Fruit fly (Drosophila melanogaster) whole organism, embryonic: ENCODE results near the gene Sidpn.

Source experiments
- Ada2b ChIP-seq: fragments of 200-800 bp; sonication (Bioruptor generic); IDR thresholded peaks from 2 replicates; pipeline ENCODE4 v1.3.6; 2022; ENCODE audit warnings: missing biosample characterization, missing genetic modification characterization
- B-H1 ChIP-seq: fragments of 200-800 bp; sonication (Bioruptor generic); IDR thresholded peaks from 3 replicates; pipeline ENCODE4 v1.3.6; 2022; ENCODE audit warnings: missing biosample characterization, missing genetic modification characterization
- BEAF-32 ChIP-seq: fragments of 200-800 bp; sonication (Bioruptor generic); optimal IDR thresholded peaks from 3 replicates; lab custom pipeline; 2017; ENCODE audit warnings: missing biosample characterization, missing genetic modification characterization, mild to moderate bottlenecking, moderate library complexity, missing genetic modification reagents
- Blimp-1 ChIP-seq: fragments of 200-800 bp; sonication (Bioruptor generic); optimal IDR thresholded peaks from 3 replicates; lab custom pipeline; 2018; ENCODE audit warnings: missing biosample characterization, missing genetic modification characterization, mild to moderate bottlenecking, moderate library complexity, missing genetic modification reagents
- CG10147 ChIP-seq: fragments of 200-800 bp; sonication (Bioruptor generic); optimal IDR thresholded peaks from 2 replicates; lab custom pipeline; 2019; ENCODE audit warnings: missing biosample characterization, mild to moderate bottlenecking, missing genetic modification characterization, moderate library complexity
- CG10565 ChIP-seq: fragments of 200-800 bp; sonication (Bioruptor generic); optimal IDR thresholded peaks from 3 replicates; lab custom pipeline; 2016; ENCODE audit warnings: missing biosample characterization, mild to moderate bottlenecking, missing genetic modification characterization
- CG11398 ChIP-seq: fragments of 200-800 bp; sonication (Bioruptor generic); optimal IDR thresholded peaks from 2 replicates; lab custom pipeline; 2016; ENCODE audit warnings: missing biosample characterization, missing genetic modification characterization
- CG1233 ChIP-seq: fragments of 200-800 bp; sonication (Bioruptor generic); optimal IDR thresholded peaks from 4 replicates; lab custom pipeline; 2018; ENCODE audit warnings: missing biosample characterization, mild to moderate bottlenecking, missing genetic modification characterization
- CG12744 ChIP-seq: fragments of 200-800 bp; sonication (Bioruptor generic); optimal IDR thresholded peaks from 2 replicates; lab custom pipeline; 2016; ENCODE audit warnings: missing biosample characterization, missing genetic modification characterization
- CG13296 ChIP-seq: fragments of 200-800 bp; sonication (Bioruptor generic); optimal IDR thresholded peaks from 3 replicates; lab custom pipeline; 2018; ENCODE audit warnings: missing biosample characterization, mild to moderate bottlenecking, missing genetic modification characterization
- CG13894 ChIP-seq: fragments of 200-800 bp; sonication (Bioruptor generic); optimal IDR thresholded peaks from 3 replicates; lab custom pipeline; 2018; ENCODE audit warnings: missing biosample characterization, mild to moderate bottlenecking, missing genetic modification characterization, moderate library complexity
- CG14441 ChIP-seq: fragments of 200-800 bp; sonication (Bioruptor generic); IDR thresholded peaks from 2 replicates; pipeline ENCODE4 v1.3.6; 2022; ENCODE audit warnings: missing biosample characterization, missing genetic modification characterization
- CG14710 ChIP-seq: fragments of 200-800 bp; sonication (Bioruptor generic); optimal IDR thresholded peaks from 3 replicates; lab custom pipeline; 2019; ENCODE audit warnings: missing biosample characterization, mild to moderate bottlenecking, missing genetic modification characterization, moderate library complexity
- CG15601 ChIP-seq: fragments of 200-800 bp; sonication (Bioruptor generic); optimal IDR thresholded peaks from 3 replicates; lab custom pipeline; 2019; ENCODE audit warnings: missing biosample characterization, mild to moderate bottlenecking, missing genetic modification characterization, moderate library complexity
- CG1647 ChIP-seq: fragments of 200-800 bp; sonication (Bioruptor generic); optimal IDR thresholded peaks from 3 replicates; lab custom pipeline; 2016; ENCODE audit warnings: missing biosample characterization, missing genetic modification characterization
- CG17361 ChIP-seq: fragments of 200-800 bp; sonication (Bioruptor generic); IDR thresholded peaks from 3 replicates; pipeline ENCODE4 v1.3.6; 2022; ENCODE audit warnings: missing biosample characterization, missing genetic modification characterization
- CG2678 ChIP-seq: fragments of 200-800 bp; sonication (Bioruptor generic); optimal IDR thresholded peaks from 3 replicates; lab custom pipeline; 2019; ENCODE audit warnings: missing biosample characterization, mild to moderate bottlenecking, missing genetic modification characterization, moderate library complexity
- CG30431 ChIP-seq: fragments of 200-800 bp; sonication (Bioruptor generic); optimal IDR thresholded peaks from 2 replicates; lab custom pipeline; 2017; ENCODE audit warnings: missing biosample characterization, missing genetic modification characterization
- CG31224 ChIP-seq: fragments of 200-800 bp; sonication (Bioruptor generic); IDR thresholded peaks from 2 replicates; pipeline ENCODE4 v1.3.6; 2022; ENCODE audit warnings: missing biosample characterization, missing genetic modification characterization
- CG31365 ChIP-seq: fragments of 200-800 bp; sonication (Bioruptor generic); optimal IDR thresholded peaks from 2 replicates; lab custom pipeline; 2018; ENCODE audit warnings: missing biosample characterization, mild to moderate bottlenecking, missing genetic modification characterization
- CG32767 ChIP-seq: fragments of 200-800 bp; sonication (Bioruptor generic); IDR thresholded peaks from 2 replicates; pipeline ENCODE4 v1.3.6; 2022; ENCODE audit warnings: missing biosample characterization, missing genetic modification characterization
- CG4282 ChIP-seq: fragments of 200-800 bp; sonication (Bioruptor generic); optimal IDR thresholded peaks from 2 replicates; lab custom pipeline; 2016; ENCODE audit warnings: missing biosample characterization, missing genetic modification characterization
- CG4360 ChIP-seq: fragments of 200-800 bp; sonication (Bioruptor generic); IDR thresholded peaks from 2 replicates; pipeline ENCODE4 v1.3.6; 2022; ENCODE audit warnings: missing biosample characterization, missing genetic modification characterization
- CG7372 ChIP-seq: fragments of 200-800 bp; sonication (Bioruptor generic); IDR thresholded peaks from 2 replicates; pipeline ENCODE4 v1.3.6; 2022; ENCODE audit warnings: missing biosample characterization, missing genetic modification characterization
- CHES-1-like ChIP-seq: fragments of 200-800 bp; sonication (Bioruptor generic); optimal IDR thresholded peaks from 2 replicates; lab custom pipeline; 2016; ENCODE audit warnings: missing biosample characterization, missing genetic modification characterization
- CrebB ChIP-seq: fragments of 200-800 bp; sonication (Bioruptor generic); optimal IDR thresholded peaks from 3 replicates; lab custom pipeline; 2018; ENCODE audit warnings: missing biosample characterization, mild to moderate bottlenecking, missing genetic modification characterization
- Dad ChIP-seq: fragments of 200-800 bp; sonication (Bioruptor generic); optimal IDR thresholded peaks from 3 replicates; lab custom pipeline; 2016; ENCODE audit warnings: missing biosample characterization, missing genetic modification characterization
- Doc3 ChIP-seq: fragments of 200-800 bp; sonication (Bioruptor generic); IDR thresholded peaks from 3 replicates; pipeline ENCODE4 v1.3.6; 2022; ENCODE audit warnings: missing biosample characterization, missing genetic modification characterization; ENCODE audit not compliant: partially characterized antibody
- HLH3B ChIP-seq: fragments of 200-800 bp; sonication (Bioruptor generic); IDR thresholded peaks from 2 replicates; pipeline ENCODE4 v1.3.6; 2022; ENCODE audit warnings: missing biosample characterization, missing genetic modification characterization
- HLH54F ChIP-seq: fragments of 200-800 bp; sonication (Bioruptor generic); optimal IDR thresholded peaks from 3 replicates; lab custom pipeline; 2016; ENCODE audit warnings: missing biosample characterization, missing genetic modification characterization
- HLHmδ ChIP-seq: fragments of 200-800 bp; sonication (Bioruptor generic); optimal IDR thresholded peaks from 2 replicates; lab custom pipeline; 2018; ENCODE audit warnings: missing biosample characterization, mild to moderate bottlenecking, missing genetic modification characterization, moderate library complexity
- Hey ChIP-seq: fragments of 200-800 bp; sonication (Bioruptor generic); optimal IDR thresholded peaks from 3 replicates; lab custom pipeline; 2018; ENCODE audit warnings: missing biosample characterization, mild to moderate bottlenecking, missing genetic modification characterization
- HmgZ ChIP-seq: fragments of 200-800 bp; sonication (Bioruptor generic); optimal IDR thresholded peaks from 2 replicates; lab custom pipeline; 2018; ENCODE audit warnings: missing biosample characterization, mild to moderate bottlenecking, missing genetic modification characterization
- Hr3 ChIP-seq: fragments of 200-800 bp; sonication (Bioruptor generic); optimal IDR thresholded peaks from 3 replicates; lab custom pipeline; 2016; ENCODE audit warnings: missing biosample characterization, missing genetic modification characterization
- Hr39 ChIP-seq: fragments of >200 bp; optimal IDR thresholded peaks from 2 replicates; lab custom pipeline; 2017
- Hsf ChIP-seq: fragments of 200-800 bp; sonication (Bioruptor generic); optimal IDR thresholded peaks from 3 replicates; lab custom pipeline; 2016; ENCODE audit warnings: missing biosample characterization, missing genetic modification characterization
- Kr ChIP-seq: fragments of 200-800 bp; sonication (Bioruptor generic); optimal IDR thresholded peaks from 2 replicates; lab custom pipeline; 2017; ENCODE audit warnings: missing biosample characterization, mild to moderate bottlenecking, missing genetic modification characterization
- MBD-R2 ChIP-seq: fragments of 200-800 bp; sonication (Bioruptor generic); IDR thresholded peaks from 2 replicates; pipeline ENCODE4 v1.3.6; 2022; ENCODE audit warnings: missing biosample characterization, missing genetic modification characterization
- Mrtf ChIP-seq: fragments of 200-800 bp; sonication (Bioruptor generic); IDR thresholded peaks from 3 replicates; pipeline ENCODE4 v1.3.6; 2022; ENCODE audit warnings: missing biosample characterization, missing genetic modification characterization
- Myb ChIP-seq: fragments of 200-800 bp; sonication (Bioruptor generic); optimal IDR thresholded peaks from 2 replicates; lab custom pipeline; 2016; ENCODE audit warnings: missing biosample characterization, missing genetic modification characterization
- Nf-YA ChIP-seq: fragments of 200-800 bp; sonication (Bioruptor generic); IDR thresholded peaks from 2 replicates; pipeline ENCODE4 v1.3.6; 2022; ENCODE audit warnings: missing biosample characterization, missing genetic modification characterization
- Poxn ChIP-seq: fragments of 200-800 bp; sonication (Bioruptor generic); IDR thresholded peaks from 2 replicates; pipeline ENCODE4 v1.3.6; 2022; ENCODE audit warnings: missing biosample characterization, missing genetic modification characterization
- Usf ChIP-seq: fragments of 200-800 bp; sonication (Bioruptor generic); optimal IDR thresholded peaks from 2 replicates; lab custom pipeline; 2017; ENCODE audit warnings: missing genotype, missing biosample characterization, missing genetic modification characterization
- gcm2 ChIP-seq: fragments of 200-800 bp; sonication (Bioruptor generic); optimal IDR thresholded peaks from 2 replicates; lab custom pipeline; 2016; ENCODE audit warnings: missing biosample characterization, missing genetic modification characterization
- grn ChIP-seq: fragments of 200-800 bp; sonication (Bioruptor generic); optimal IDR thresholded peaks from 3 replicates; lab custom pipeline; 2017; ENCODE audit warnings: missing biosample characterization, missing genetic modification characterization
- ham ChIP-seq: fragments of 200-800 bp; sonication (Bioruptor generic); IDR thresholded peaks from 2 replicates; pipeline ENCODE4 v1.3.6; 2022; ENCODE audit warnings: missing biosample characterization, missing genetic modification characterization
- hb ChIP-seq: fragments of 200-800 bp; sonication (Bioruptor generic); IDR thresholded peaks from 3 replicates; pipeline ENCODE4 v1.3.6; 2022; ENCODE audit warnings: missing biosample characterization, missing genetic modification characterization; ENCODE audit not compliant: partially characterized antibody
- nerfin-2 ChIP-seq: fragments of 200-800 bp; sonication (Bioruptor generic); IDR thresholded peaks from 2 replicates; pipeline ENCODE4 v1.3.6; 2022; ENCODE audit warnings: missing biosample characterization, missing genetic modification characterization; ENCODE audit not compliant: partially characterized antibody
- pum ChIP-seq: fragments of 200-800 bp; sonication (Bioruptor generic); optimal IDR thresholded peaks from 2 replicates; lab custom pipeline; 2016; ENCODE audit warnings: missing biosample characterization, missing genetic modification characterization
- tin ChIP-seq: fragments of 200-800 bp; sonication (Bioruptor generic); optimal IDR thresholded peaks from 3 replicates; lab custom pipeline; 2016; ENCODE audit warnings: missing biosample characterization, missing genetic modification characterization
- tio ChIP-seq: fragments of 200-800 bp; sonication (Bioruptor generic); optimal IDR thresholded peaks from 2 replicates; lab custom pipeline; 2017; ENCODE audit warnings: missing biosample characterization, missing genetic modification characterization, inconsistent platforms
- vfl ChIP-seq: fragments of 200-800 bp; sonication (Bioruptor generic); optimal IDR thresholded peaks from 2 replicates; lab custom pipeline; 2016; ENCODE audit warnings: missing biosample characterization, missing genetic modification characterization
- vvl ChIP-seq: fragments of 200-800 bp; sonication (Bioruptor generic); IDR thresholded peaks from 2 replicates; pipeline ENCODE4 v1.3.6; 2022; ENCODE audit warnings: missing biosample characterization, missing genetic modification characterization

Sidpn gene

dm6 chr2L:19058916-19059315 is 31.4 kb downstream of the Sidpn start, which contains the start of gene Phlpp (continued):
- TF ChIP-seq CG1233 (GFP tag; lab: Kevin White, UChicago), result peak; percentile 31
- TF ChIP-seq HmgZ (tag; lab: Kevin White, UChicago), result no peak
- peak; percentile 49 for TF ChIP-seq CG7372 (GFP tag; lab: Robert Waterston, UW)
- TF ChIP-seq CG2678 (tag; lab: Kevin White, UChicago), result no peak
- no peak for TF ChIP-seq CG12744 (GFP tag; lab: Kevin White, UChicago)
- TF ChIP-seq Hey (tag; lab: Kevin White, UChicago), result no peak
- TF ChIP-seq Kr (GFP tag; lab: Kevin White, UChicago), result no peak
- TF ChIP-seq CG31224, result no peak
- no peak for TF ChIP-seq CG10565 (GFP tag; lab: Kevin White, UChicago)
- peak; percentile 76; the same call in 1 of the 2 replicates for TF ChIP-seq vvl (GFP tag; lab: Robert Waterston, UW)
- no peak for TF ChIP-seq Dad (GFP tag; lab: Kevin White, UChicago)
- no peak; the same call in 1 of the 2 replicates for TF ChIP-seq MBD-R2 (GFP tag; lab: Robert Waterston, UW)
- TF ChIP-seq Poxn (GFP tag; lab: Robert Waterston, UW), result no peak
- TF ChIP-seq pum (GFP tag; lab: Kevin White, UChicago), result peak; percentile 33
- no peak; the same call in 2 of the 3 replicates for TF ChIP-seq B-H1 (GFP tag; lab: Robert Waterston, UW)
- no peak for TF ChIP-seq grn (GFP tag; lab: Kevin White, UChicago)
- TF ChIP-seq Doc3, result no peak
- TF ChIP-seq tin (GFP tag; lab: Kevin White, UChicago), result peak; percentile 30
- TF ChIP-seq CG4360 (GFP tag; lab: Robert Waterston, UW), result 0 out of 2 replicates have a peak, but pooled peaks have one; percentile 24
- TF ChIP-seq CG14441 (GFP tag; lab: Robert Waterston, UW), result peak; percentile 74
- peak; percentile 11 for TF ChIP-seq Hsf (GFP tag; lab: Kevin White, UChicago)
- TF ChIP-seq Myb (GFP tag; lab: Kevin White, UChicago), result no peak
- TF ChIP-seq vfl (GFP tag; lab: Kevin White, UChicago), result no peak
- no peak for TF ChIP-seq gcm2
- no peak for TF ChIP-seq CG13894 (tag; lab: Kevin White, UChicago)
- TF ChIP-seq CG32767, result no peak
- TF ChIP-seq hb (GFP tag; lab: Robert Waterston, UW), result no peak
- no peak for TF ChIP-seq CG31365 (tag; lab: Kevin White, UChicago)
- TF ChIP-seq Hr39 (lab: Kevin White, UChicago), result no peak
- TF ChIP-seq Nf-YA (GFP tag; lab: Robert Waterston, UW), result peak; percentile 47; the same call in 1 of the 2 replicates
- TF ChIP-seq CG11398 (GFP tag; lab: Kevin White, UChicago), result no peak
- no peak for TF ChIP-seq CrebB (tag; lab: Kevin White, UChicago)
- no peak for TF ChIP-seq CG10147 (GFP tag; lab: Kevin White, UChicago)
- TF ChIP-seq CG1647, result no peak
- no peak for TF ChIP-seq CG30431
- no peak for TF ChIP-seq Usf (GFP tag; lab: Kevin White, UChicago)
- TF ChIP-seq HLHmδ (GFP tag; lab: Kevin White, UChicago), result no peak
- TF ChIP-seq CG17361, result peak; percentile 72
- no peak for TF ChIP-seq ham (GFP tag; lab: Robert Waterston, UW)
- peak; percentile 71 for TF ChIP-seq CG14710 (tag; lab: Kevin White, UChicago)
- no peak for TF ChIP-seq Mrtf (GFP tag; lab: Robert Waterston, UW)
- TF ChIP-seq CG4282 (GFP tag; lab: Kevin White, UChicago), result no peak
- no peak for TF ChIP-seq nerfin-2
- TF ChIP-seq CHES-1-like (GFP tag; lab: Kevin White, UChicago), result no peak
- peak; percentile 4 for TF ChIP-seq Hr3 (GFP tag; lab: Kevin White, UChicago)
- no peak for TF ChIP-seq tio
- TF ChIP-seq Blimp-1 (GFP tag; lab: Kevin White, UChicago), result no peak
- TF ChIP-seq HLH54F (GFP tag; lab: Kevin White, UChicago), result no peak
- no peak for TF ChIP-seq CG15601
- TF ChIP-seq Ada2b (GFP tag; lab: Robert Waterston, UW), result peak; percentile 70
- no peak for TF ChIP-seq CG13296 (GFP tag; lab: Kevin White, UChicago)
- TF ChIP-seq HLH3B (GFP tag; lab: Robert Waterston, UW), result peak; percentile 68
- TF ChIP-seq BEAF-32 (GFP tag; lab: Kevin White, UChicago), result no peak
